Worm (Caenorhabditis elegans): ENCODE measurements around the gene F43C11.16.

DNA sequence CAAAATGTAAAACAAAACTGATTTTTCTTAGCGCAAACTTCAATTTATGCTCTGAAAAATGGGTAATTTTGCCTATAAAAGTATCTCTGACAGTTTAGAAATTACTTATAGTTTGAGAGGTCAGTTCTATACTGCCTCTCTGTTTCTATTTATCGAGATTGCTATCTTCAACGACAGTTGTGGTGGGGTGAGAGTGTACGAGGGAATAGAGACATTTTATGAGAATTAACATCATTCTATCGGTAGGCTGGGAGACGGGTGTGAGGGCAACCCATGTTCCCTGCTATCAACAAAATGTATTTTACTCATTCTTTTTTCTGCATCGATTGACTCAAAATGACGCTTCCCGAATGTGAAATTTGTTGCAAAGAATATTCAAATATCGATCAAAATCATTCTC lies 39.8 kb downstream of the F43C11.16 start, which contains the start of gene ZK1240.3:
- TF ChIP-seq him-1 (tag; optimal IDR thresholded peaks at IDR 0.05) = no peak
- TF ChIP-seq dao-5 (tag; optimal IDR thresholded peaks at IDR 0.05) = no peak
